Fruit fly (Drosophila melanogaster) whole organism, embryonic: Measurements from ENCODE around the gene CG9518.
A peak's percentile ranks its signal among the peaks of the same experiment; 100 is the strongest.

Experiments
- Asciz ChIP-seq: fragments of 200-800 bp; sonication (Bioruptor generic); optimal IDR thresholded peaks from 2 replicates; lab custom pipeline; 2017; ENCODE audit warnings: missing biosample characterization, mild to moderate bottlenecking, missing genetic modification characterization, missing genetic modification reagents
- Atf-2 ChIP-seq: fragments of 200-800 bp; sonication (Bioruptor generic); optimal IDR thresholded peaks from 2 replicates; lab custom pipeline; 2016; ENCODE audit warnings: missing biosample characterization, missing genetic modification characterization
- CG10366 ChIP-seq: fragments of 200-800 bp; sonication (Bioruptor generic); IDR thresholded peaks from 2 replicates; pipeline ENCODE4 v1.3.6; 2022; ENCODE audit warnings: missing biosample characterization, missing genetic modification characterization
- CG11093 ChIP-seq: fragments of 200-800 bp; sonication (Bioruptor generic); IDR thresholded peaks from 3 replicates; pipeline ENCODE4 v1.3.6; 2022; ENCODE audit warnings: missing biosample characterization, missing genetic modification characterization
- CG11723 ChIP-seq: fragments of 200-800 bp; sonication (Bioruptor generic); optimal IDR thresholded peaks from 2 replicates; lab custom pipeline; 2017; ENCODE audit warnings: missing biosample characterization, mild to moderate bottlenecking, missing genetic modification characterization
- CG13624 ChIP-seq: fragments of 200-800 bp; sonication (Bioruptor generic); optimal IDR thresholded peaks from 2 replicates; lab custom pipeline; 2016; ENCODE audit warnings: missing biosample characterization, missing genetic modification characterization
- CG14667 ChIP-seq: fragments of 200-800 bp; sonication (Bioruptor generic); IDR thresholded peaks from 2 replicates; pipeline ENCODE4 v1.3.6; 2022; ENCODE audit warnings: missing biosample characterization, missing genetic modification characterization
- CG15269 ChIP-seq: fragments of 200-800 bp; sonication (Bioruptor generic); optimal IDR thresholded peaks from 2 replicates; lab custom pipeline; 2018; ENCODE audit warnings: missing biosample characterization, mild to moderate bottlenecking, missing genetic modification characterization, moderate library complexity
- CG1529 ChIP-seq: fragments of 200-800 bp; sonication (Bioruptor generic); optimal IDR thresholded peaks from 3 replicates; lab custom pipeline; 2018; ENCODE audit warnings: missing biosample characterization, missing genetic modification characterization
- CG15514 ChIP-seq: fragments of 200-800 bp; sonication (Bioruptor generic); optimal IDR thresholded peaks from 3 replicates; lab custom pipeline; 2017; ENCODE audit warnings: missing biosample characterization, missing genetic modification characterization, mild to moderate bottlenecking, moderate library complexity, missing genetic modification reagents
- CG16863 ChIP-seq: fragments of 200-800 bp; sonication (Bioruptor generic); optimal IDR thresholded peaks from 3 replicates; lab custom pipeline; 2016; ENCODE audit warnings: missing biosample characterization, missing genetic modification characterization
- CG33557 ChIP-seq: fragments of 200-800 bp; sonication (Bioruptor generic); optimal IDR thresholded peaks from 2 replicates; lab custom pipeline; 2019; ENCODE audit warnings: missing biosample characterization, mild to moderate bottlenecking, missing genetic modification characterization, moderate library complexity
- CG34422 ChIP-seq: fragments of 200-800 bp; sonication (Bioruptor generic); IDR thresholded peaks from 3 replicates; pipeline ENCODE4 v1.3.6; 2022; ENCODE audit warnings: missing biosample characterization, missing genetic modification characterization
- CG6254 ChIP-seq: fragments of 200-800 bp; sonication (Bioruptor generic); optimal IDR thresholded peaks from 3 replicates; lab custom pipeline; 2017; ENCODE audit warnings: mild to moderate bottlenecking, missing biosample characterization, missing genetic modification reagents, missing genetic modification characterization
- CG6813 ChIP-seq: fragments of 200-800 bp; sonication (Bioruptor generic); optimal IDR thresholded peaks from 2 replicates; lab custom pipeline; 2017; ENCODE audit warnings: missing biosample characterization, missing genetic modification characterization, mild to moderate bottlenecking, moderate library complexity, missing genetic modification reagents
- CG7357 ChIP-seq: fragments of 200-800 bp; sonication (Bioruptor generic); IDR thresholded peaks from 3 replicates; pipeline ENCODE4 v1.3.6; 2022; ENCODE audit warnings: missing biosample characterization, missing genetic modification characterization
- CG9727 ChIP-seq: fragments of 200-800 bp; sonication (Bioruptor generic); optimal IDR thresholded peaks from 3 replicates; lab custom pipeline; 2017; ENCODE audit warnings: missing biosample characterization, mild to moderate bottlenecking, missing genetic modification characterization
- CrebB ChIP-seq: fragments of 200-800 bp; sonication (Bioruptor generic); optimal IDR thresholded peaks from 3 replicates; lab custom pipeline; 2018; ENCODE audit warnings: missing biosample characterization, mild to moderate bottlenecking, missing genetic modification characterization
- Dip3 ChIP-seq: fragments of 200-800 bp; sonication (Bioruptor generic); optimal IDR thresholded peaks from 3 replicates; lab custom pipeline; 2016; ENCODE audit warnings: missing biosample characterization, missing genetic modification characterization
- E2f2 ChIP-seq: fragments of 200-800 bp; sonication (Bioruptor generic); IDR thresholded peaks from 2 replicates; pipeline ENCODE4 v1.3.6; 2022; ENCODE audit warnings: missing biosample characterization, missing genetic modification characterization
- Fer1 ChIP-seq: fragments of 200-800 bp; sonication (Bioruptor generic); optimal IDR thresholded peaks from 2 replicates; lab custom pipeline; 2017; ENCODE audit warnings: missing biosample characterization, mild to moderate bottlenecking, missing genetic modification characterization
- Fer3 ChIP-seq: fragments of 200-800 bp; sonication (Bioruptor generic); optimal IDR thresholded peaks from 2 replicates; lab custom pipeline; 2018; ENCODE audit warnings: missing biosample characterization, mild to moderate bottlenecking, missing genetic modification characterization, moderate library complexity
- Gug ChIP-seq: fragments of 200-800 bp; sonication (Bioruptor generic); IDR thresholded peaks from 4 replicates; pipeline ENCODE4 v1.3.6; 2022; ENCODE audit warnings: missing biosample characterization, missing genetic modification characterization
- HHEX ChIP-seq: fragments of 200-800 bp; sonication (Bioruptor generic); optimal IDR thresholded peaks from 3 replicates; lab custom pipeline; 2017; ENCODE audit warnings: missing biosample characterization, mild to moderate bottlenecking, missing genetic modification characterization, missing genetic modification reagents
- Hsf ChIP-seq: fragments of 200-800 bp; sonication (Bioruptor generic); optimal IDR thresholded peaks from 3 replicates; lab custom pipeline; 2016; ENCODE audit warnings: missing biosample characterization, missing genetic modification characterization
- MBD-R2 ChIP-seq: fragments of 200-800 bp; sonication (Bioruptor generic); IDR thresholded peaks from 2 replicates; pipeline ENCODE4 v1.3.6; 2022; ENCODE audit warnings: missing biosample characterization, missing genetic modification characterization
- NfI ChIP-seq: fragments of 200-800 bp; sonication (Bioruptor generic); optimal IDR thresholded peaks from 3 replicates; lab custom pipeline; 2018; ENCODE audit warnings: missing biosample characterization, mild to moderate bottlenecking, missing genetic modification characterization, moderate library complexity
- Stat92E ChIP-seq, 3 experiments: fragments of >200 bp in 2 of 3; fragments of 200-800 bp in 1 of 3; sonication (Bioruptor generic) in 1 of 3; optimal IDR thresholded peaks; 2 replicates each; lab custom pipeline; 2017 to 2019; ENCODE audit warnings: missing biosample characterization in 3 of 3, missing genetic modification characterization in 3 of 3, mild to moderate bottlenecking in 1 of 3, moderate library complexity in 1 of 3
- bbx ChIP-seq: fragments of 200-800 bp; sonication (Bioruptor generic); IDR thresholded peaks from 2 replicates; pipeline ENCODE4 v1.3.6; 2022; ENCODE audit warnings: missing biosample characterization, missing genetic modification characterization; ENCODE audit not compliant: partially characterized antibody
- cad ChIP-seq: fragments of >200 bp; optimal IDR thresholded peaks from 2 replicates; lab custom pipeline; 2017; ENCODE audit warnings: missing biosample characterization, missing genetic modification characterization
- ci ChIP-seq: fragments of 200-800 bp; sonication (Bioruptor generic); IDR thresholded peaks from 3 replicates; pipeline ENCODE4 v1.3.6; 2022; ENCODE audit warnings: missing biosample characterization, missing genetic modification characterization
- disco-r ChIP-seq: fragments of 200-800 bp; sonication (Bioruptor generic); optimal IDR thresholded peaks from 2 replicates; lab custom pipeline; 2016; ENCODE audit warnings: missing biosample characterization, missing genetic modification characterization
- dmrt99B ChIP-seq: fragments of 200-800 bp; sonication (Bioruptor generic); optimal IDR thresholded peaks from 2 replicates; lab custom pipeline; 2018; ENCODE audit warnings: missing biosample characterization, mild to moderate bottlenecking, missing genetic modification characterization, moderate library complexity
- emc ChIP-seq: fragments of 200-800 bp; sonication (Bioruptor generic); optimal IDR thresholded peaks from 2 replicates; lab custom pipeline; 2016; ENCODE audit warnings: missing biosample characterization, missing genetic modification characterization
- ems ChIP-seq: fragments of 200-800 bp; sonication (Bioruptor generic); optimal IDR thresholded peaks from 3 replicates; lab custom pipeline; 2016; ENCODE audit warnings: missing biosample characterization, missing genetic modification characterization
- fd102C ChIP-seq: fragments of 200-800 bp; sonication (Bioruptor generic); optimal IDR thresholded peaks from 2 replicates; lab custom pipeline; 2018; ENCODE audit warnings: missing biosample characterization, mild to moderate bottlenecking, missing genetic modification characterization, moderate library complexity
- grau ChIP-seq: fragments of 200-800 bp; optimal IDR thresholded peaks from 3 replicates; lab custom pipeline; 2019; ENCODE audit warnings: missing biosample characterization, mild to moderate bottlenecking, missing genetic modification characterization, moderate library complexity
- ind ChIP-seq: fragments of 200-800 bp; sonication (Bioruptor generic); optimal IDR thresholded peaks from 3 replicates; lab custom pipeline; 2016; ENCODE audit warnings: missing biosample characterization, missing genetic modification characterization
- kah ChIP-seq: fragments of 200-800 bp; sonication (Bioruptor generic); optimal IDR thresholded peaks from 2 replicates; lab custom pipeline; 2018; ENCODE audit warnings: missing biosample characterization, mild to moderate bottlenecking, missing genetic modification characterization
- kay ChIP-seq: fragments of 200-800 bp; sonication (Bioruptor generic); optimal IDR thresholded peaks from 2 replicates; lab custom pipeline; 2016; ENCODE audit warnings: missing biosample characterization, missing genetic modification characterization
- trem ChIP-seq: fragments of 200-800 bp; optimal IDR thresholded peaks from 3 replicates; lab custom pipeline; 2019; ENCODE audit warnings: missing biosample characterization, mild to moderate bottlenecking, missing genetic modification characterization, moderate library complexity
- tx ChIP-seq: fragments of 200-800 bp; sonication (Bioruptor generic); optimal IDR thresholded peaks from 2 replicates; lab custom pipeline; 2016; ENCODE audit warnings: missing biosample characterization, missing genetic modification characterization
- vvl ChIP-seq: fragments of 200-800 bp; sonication (Bioruptor generic); IDR thresholded peaks from 2 replicates; pipeline ENCODE4 v1.3.6; 2022; ENCODE audit warnings: missing biosample characterization, missing genetic modification characterization

The CG9518 gene

dm6 chrX:14840417-14840872 is 30.5 kb downstream of the CG9518 start (continued):
- TF ChIP-seq CG11093 (GFP tag; lab: Robert Waterston, UW) (no peak), ems (GFP tag; lab: Kevin White, UChicago) (no peak), CG7357 (GFP tag; lab: Robert Waterston, UW) (no peak), tx (GFP tag; lab: Kevin White, UChicago) (no peak), CG6254 (GFP tag; lab: Kevin White, UChicago) (no peak), CG15514 (GFP tag; lab: Kevin White, UChicago) (no peak), dmrt99B (tag; lab: Kevin White, UChicago) (peak; percentile 56), Atf-2 (GFP tag; lab: Kevin White, UChicago) (no peak), CG1529 (GFP tag; lab: Kevin White, UChicago) (no peak), Dip3 (no peak), E2f2 (GFP tag; lab: Robert Waterston, UW) (0 out of 2 replicates have a peak, but pooled peaks have one; percentile 23), CG11723 (GFP tag; lab: Kevin White, UChicago) (no peak), trem (tag; lab: Kevin White, UChicago) (peak; percentile 30), CrebB (tag; lab: Kevin White, UChicago) (no peak), fd102C (GFP tag; lab: Kevin White, UChicago) (no peak), grau (tag; lab: Kevin White, UChicago) (peak; percentile 68), Stat92E (GFP tag; optimal IDR thresholded peaks at IDR 0.05; lab: Kevin White, UChicago) (no peak), Hsf (GFP tag; lab: Kevin White, UChicago) (no peak), kah (GFP tag; lab: Kevin White, UChicago) (no peak), CG10366 (GFP tag; lab: Robert Waterston, UW) (peak; percentile 8; the same call in 1 of the 2 replicates), CG6813 (GFP tag; lab: Kevin White, UChicago) (peak; percentile 52), Gug (GFP tag; lab: Robert Waterston, UW) (no peak), Asciz (peak; percentile 33), CG14667 (GFP tag; lab: Robert Waterston, UW) (no peak), disco-r (GFP tag; lab: Kevin White, UChicago) (no peak), Fer3 (tag; lab: Kevin White, UChicago) (peak; percentile 60), CG16863 (GFP tag; lab: Kevin White, UChicago) (no peak), cad (GFP tag; lab: Kevin White, UChicago) (no peak), kay (no peak), CG33557 (GFP tag; lab: Kevin White, UChicago) (no peak), emc (GFP tag; lab: Kevin White, UChicago) (no peak), ind (GFP tag; lab: Kevin White, UChicago) (peak; percentile 20), vvl (GFP tag; lab: Robert Waterston, UW) (no peak; the same call in 1 of the 2 replicates), CG15269 (tag; lab: Kevin White, UChicago) (peak; percentile 72), CG34422 (GFP tag; lab: Robert Waterston, UW) (no peak), MBD-R2 (GFP tag; lab: Robert Waterston, UW) (peak; percentile 21; the same call in 1 of the 2 replicates), NfI (GFP tag; lab: Kevin White, UChicago) (no peak), HHEX (GFP tag; lab: Kevin White, UChicago) (no peak), CG9727 (GFP tag; lab: Kevin White, UChicago) (peak; percentile 28), Fer1 (no peak), ci (GFP tag; lab: Robert Waterston, UW) (peak; percentile 33; the same call in 1 of the 3 replicates), bbx (GFP tag; lab: Robert Waterston, UW) (no peak), CG13624 (GFP tag; lab: Kevin White, UChicago) (no peak)
- TF ChIP-seq, all 482 proteins: peak for 120
